Worm (Caenorhabditis elegans): Measurements from ENCODE around the gene srg-39.
A peak's percentile ranks its signal among the peaks of the same experiment; 100 is the strongest.

Gene srg-39

DNA sequence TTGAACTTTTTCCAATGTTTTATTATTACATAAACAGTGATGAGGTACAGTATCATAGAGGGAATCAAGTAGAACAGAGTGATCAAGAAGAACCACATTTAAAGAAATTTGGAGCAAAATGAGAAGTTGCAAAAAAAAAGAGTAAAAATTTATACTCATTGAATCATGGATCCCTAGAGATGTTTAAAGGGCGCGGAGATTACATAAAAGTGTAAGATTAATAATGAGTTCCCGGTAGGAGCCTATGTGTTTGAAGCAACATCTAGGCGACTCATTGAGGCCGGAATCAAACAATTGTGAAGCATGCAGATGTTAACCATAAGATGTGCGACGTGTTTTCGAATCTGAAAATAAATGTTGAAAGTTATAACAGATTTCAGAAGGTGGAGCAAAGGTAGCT, at the start of gene srg-39:
srg-39 (minus strand) TSS at position 101 of the 400 bp plus-strand sequence.
- no peak for TF ChIP-seq ZK546.5 (tag; optimal IDR thresholded peaks at IDR 0.05)

DNA sequence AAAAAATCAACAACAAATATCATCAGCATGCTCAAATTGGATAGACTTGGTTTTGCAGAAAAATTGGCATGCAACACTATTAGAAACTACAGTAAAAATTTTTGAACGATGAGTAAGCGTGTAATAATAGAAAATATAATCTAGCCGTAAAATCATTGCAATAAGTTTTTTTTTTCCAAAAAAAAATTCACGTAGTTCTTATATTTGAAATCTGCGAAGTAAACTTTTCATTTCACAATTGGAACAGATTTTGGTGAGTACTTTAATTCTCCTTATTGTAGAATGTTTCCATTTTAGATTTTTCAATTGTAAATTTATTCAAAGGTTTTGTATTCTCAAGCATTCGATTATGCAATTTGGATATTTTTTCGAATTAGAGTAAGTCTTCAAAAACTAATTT, 48.1 kb upstream of the srg-39 start, which contains the start of gene K10D6.3:
K10D6.3 (plus strand) TSS at position 301 of the 400 bp plus-strand sequence.
- no peak for TF ChIP-seq alr-1 (tag; optimal IDR thresholded peaks at IDR 0.05)
- TF ChIP-seq nhr-237 (tag; optimal IDR thresholded peaks at IDR 0.05), result no peak
- TF ChIP-seq aly-2 (tag; optimal IDR thresholded peaks at IDR 0.05), result no peak

DNA sequence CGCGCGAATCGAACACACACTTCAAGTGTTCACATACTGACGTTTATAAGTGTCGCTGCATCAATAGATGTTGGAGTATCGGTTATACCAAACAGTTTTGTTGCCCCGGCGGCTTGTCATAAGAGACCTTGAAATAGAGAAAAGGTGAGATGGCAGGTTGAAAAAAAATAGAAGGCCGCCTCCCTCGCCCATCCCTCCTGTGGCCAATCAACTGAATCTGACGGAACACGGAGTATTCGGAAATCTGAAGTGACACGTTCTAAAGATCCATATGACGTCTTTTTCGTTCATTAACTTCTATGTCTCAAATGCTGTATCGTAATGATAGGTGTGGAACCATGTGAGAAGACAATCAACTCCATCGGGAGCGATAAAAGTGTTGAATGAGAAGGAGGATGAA, 47.3 kb upstream of the srg-39 start:
- TF ChIP-seq zag-1 (tag; optimal IDR thresholded peaks at IDR 0.05), result no peak
- TF ChIP-seq lin-39 (tag; optimal IDR thresholded peaks at IDR 0.05), result no peak
- TF ChIP-seq lin-11 (tag; optimal IDR thresholded peaks at IDR 0.05), result no peak
- no peak for TF ChIP-seq nhr-25 (tag; optimal IDR thresholded peaks at IDR 0.05)
- no peak for TF ChIP-seq nhr-21 (tag; optimal IDR thresholded peaks at IDR 0.05)
- no peak for TF ChIP-seq egl-27 (tag; optimal IDR thresholded peaks at IDR 0.05)
- TF ChIP-seq nhr-129 (tag; optimal IDR thresholded peaks at IDR 0.05), result no peak
- no peak for TF ChIP-seq nhr-11 (tag; optimal IDR thresholded peaks at IDR 0.05)
- TF ChIP-seq ztf-11 (tag; optimal IDR thresholded peaks at IDR 0.05), result no peak
- no peak for TF ChIP-seq Y55F3AM.14 (GFP tag; optimal IDR thresholded peaks at IDR 0.05)
- TF ChIP-seq R02D3.7 (tag; optimal IDR thresholded peaks at IDR 0.05), result no peak
- no peak for TF ChIP-seq mdl-1 (tag; optimal IDR thresholded peaks at IDR 0.05)
- no peak for TF ChIP-seq ztf-4 (tag; optimal IDR thresholded peaks at IDR 0.05)
- TF ChIP-seq ZK546.5 (tag; optimal IDR thresholded peaks at IDR 0.05), result no peak
- TF ChIP-seq ceh-16 (tag; optimal IDR thresholded peaks at IDR 0.05), result no peak
- no peak for TF ChIP-seq unc-55 (GFP tag; optimal IDR thresholded peaks at IDR 0.05)
- TF ChIP-seq ztf-1 (GFP tag; conservative IDR thresholded peaks at IDR 0.05), result no peak

DNA sequence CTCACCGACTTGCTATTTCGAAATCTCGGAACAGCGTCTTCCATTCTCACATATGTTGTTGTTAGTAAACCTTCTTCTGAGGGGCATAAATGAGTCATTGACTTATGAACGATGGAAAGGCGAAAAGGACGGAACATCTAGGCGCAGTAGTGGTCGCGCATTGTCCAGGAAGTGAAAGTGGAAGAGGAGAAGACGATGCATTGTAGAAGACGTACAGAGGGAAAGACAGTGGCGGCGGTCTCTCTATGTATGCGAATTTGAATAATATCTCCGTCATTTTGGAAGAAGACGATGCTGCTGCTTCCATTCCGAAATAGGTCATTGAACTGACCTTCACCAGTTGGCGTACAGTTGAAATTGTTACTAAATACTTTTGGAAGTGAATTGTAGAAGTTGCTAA, 45.9 kb upstream of the srg-39 start:
- TF ChIP-seq ceh-16 (tag; optimal IDR thresholded peaks at IDR 0.05) (peak; percentile 53), dmd-4 (tag; optimal IDR thresholded peaks at IDR 0.05) (no peak), blmp-1 (tag; optimal IDR thresholded peaks at IDR 0.05; ENCODE audit: insufficient read depth) (peak; percentile 67)

DNA sequence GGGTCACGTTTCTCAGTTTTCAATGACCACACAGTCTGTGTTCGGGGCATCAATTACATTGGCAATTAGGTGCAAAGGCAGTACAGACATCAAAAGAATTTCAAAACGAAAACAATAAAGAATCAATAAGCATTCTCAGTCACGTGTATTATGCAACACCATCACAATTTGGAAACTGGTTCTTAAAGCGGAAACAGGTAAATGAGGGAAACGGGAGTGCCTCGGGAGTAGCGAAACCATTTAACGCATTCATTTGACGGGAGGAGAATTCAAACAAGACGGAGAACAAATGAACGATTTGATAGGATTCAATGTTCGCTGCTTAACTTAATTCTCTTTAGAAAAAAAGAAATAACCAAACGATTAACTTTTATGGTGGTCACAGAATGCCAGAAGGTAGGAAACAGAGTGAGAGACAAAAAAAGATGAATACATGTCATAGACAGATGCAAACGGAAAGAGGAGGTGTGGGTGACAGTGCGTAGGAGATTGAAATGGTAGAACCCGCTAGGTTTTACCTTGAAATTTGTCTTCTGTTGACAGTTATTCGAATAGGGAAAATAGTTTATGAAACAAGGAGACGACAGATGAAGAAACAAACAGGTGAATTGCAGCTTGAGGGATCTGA, 44.5 kb upstream of the srg-39 start:
- TF ChIP-seq snpc-4 (tag; optimal IDR thresholded peaks at IDR 0.05), result no peak
- TF ChIP-seq nhr-129 (tag; optimal IDR thresholded peaks at IDR 0.05), result peak; percentile 31
- peak; percentile 5 for TF ChIP-seq fos-1 (tag; optimal IDR thresholded peaks at IDR 0.05)
- peak; percentile 31 for TF ChIP-seq nhr-6 (tag; optimal IDR thresholded peaks at IDR 0.05)
- TF ChIP-seq ztf-1 (GFP tag; conservative IDR thresholded peaks at IDR 0.05), result no peak
- TF ChIP-seq sem-4 (tag; optimal IDR thresholded peaks at IDR 0.05), result peak; percentile 41
- peak; percentile 45 for TF ChIP-seq crh-2 (tag; optimal IDR thresholded peaks at IDR 0.05)
- TF ChIP-seq ceh-16 (tag; optimal IDR thresholded peaks at IDR 0.05), result peak; percentile 46
- TF ChIP-seq C34F6.9 (tag; optimal IDR thresholded peaks at IDR 0.05), result no peak
- peak; percentile 72 for TF ChIP-seq nhr-25 (tag; optimal IDR thresholded peaks at IDR 0.05)
- no peak for TF ChIP-seq egl-27 (tag; optimal IDR thresholded peaks at IDR 0.05)
- peak; percentile 30 for TF ChIP-seq F13H6.1 (tag; optimal IDR thresholded peaks at IDR 0.05)
- no peak for TF ChIP-seq nhr-77 (tag; optimal IDR thresholded peaks at IDR 0.05)
- TF ChIP-seq sma-9 (GFP tag; optimal IDR thresholded peaks at IDR 0.05), result peak; percentile 49
- no peak for TF ChIP-seq sma-9 (tag; optimal IDR thresholded peaks at IDR 0.05)
- no peak for TF ChIP-seq sma-3 (GFP tag; optimal IDR thresholded peaks at IDR 0.05)
- TF ChIP-seq blmp-1 (tag; optimal IDR thresholded peaks at IDR 0.05; ENCODE audit: insufficient read depth), result peak; percentile 8

DNA sequence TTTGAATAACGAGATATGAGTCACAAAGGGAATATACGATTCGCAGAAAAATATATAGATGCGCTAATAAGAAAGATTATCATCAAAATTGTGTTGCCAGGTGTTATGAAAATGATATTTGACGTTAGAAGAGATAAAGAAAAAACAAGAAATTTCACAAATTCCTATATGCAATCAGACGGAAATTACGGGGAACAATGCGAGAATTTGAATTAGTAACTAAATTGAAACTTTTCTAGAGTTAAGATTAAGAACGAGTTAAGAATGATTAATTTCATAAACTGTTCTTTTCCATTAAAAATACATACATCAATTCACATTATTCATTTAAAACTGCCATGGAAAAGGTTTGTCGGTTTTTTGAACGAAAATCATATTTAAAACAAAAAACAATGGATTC, 43.9 kb upstream of the srg-39 start, which contains the start of gene clc-6:
clc-6 (minus strand) TSS at position 101 of the 400 bp plus-strand sequence.
- TF ChIP-seq sma-9 (GFP tag; optimal IDR thresholded peaks at IDR 0.05) (no peak), sma-9 (tag; optimal IDR thresholded peaks at IDR 0.05) (no peak), elt-1 (tag; optimal IDR thresholded peaks at IDR 0.05) (no peak), sem-4 (tag; optimal IDR thresholded peaks at IDR 0.05) (no peak)

Measured in whole organism, L2 larva.